Fruit fly (Drosophila melanogaster) S2 (cell line): ENCODE measurements around the gene CG14866.

ENCODE experiments used
- CG8478 ChIP-seq: fragments of >200 bp; optimal IDR thresholded peaks from 2 replicates; lab custom pipeline; 2018
- CTCF ChIP-seq, 2 experiments: fragments of >200 bp; optimal IDR thresholded peaks; 2 replicates each; lab custom pipeline; 2018

DNA sequence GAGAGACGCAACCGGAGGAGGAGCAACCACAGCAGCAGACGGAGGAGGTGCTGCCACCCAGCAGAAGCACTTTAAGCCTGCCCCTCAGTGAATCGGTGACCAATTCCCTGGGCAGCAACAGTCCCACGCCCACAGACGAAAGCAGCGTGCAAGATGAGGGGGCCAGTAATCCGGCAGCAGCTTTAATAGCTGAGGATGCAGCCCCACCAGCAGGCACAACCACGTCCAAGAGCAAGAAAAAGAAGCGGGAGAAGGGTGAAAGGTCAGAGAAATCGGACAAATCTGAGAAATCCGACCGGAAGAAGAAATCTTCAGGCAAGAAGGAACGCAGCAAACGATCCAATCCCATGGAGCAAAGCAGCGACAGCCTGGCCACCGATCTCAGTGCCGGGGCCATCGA lies 27.5 kb upstream of the CG14866 start:
- no peak for TF ChIP-seq CTCF (optimal IDR thresholded peaks at IDR 0.05; lab: Kevin White, UChicago)
- no peak for TF ChIP-seq CG8478 (lab: Kevin White, UChicago)
